Fruit fly (Drosophila melanogaster): ENCODE results near the gene CG12990.

- TF ChIP-seq Snoo (tag; optimal IDR thresholded peaks at IDR 0.05) (no peak), EcR (GFP tag; optimal IDR thresholded peaks at IDR 0.05) (no peak), CG8159 (tag; optimal IDR thresholded peaks at IDR 0.05) (no peak), CG13204 (GFP tag; optimal IDR thresholded peaks at IDR 0.05) (peak; percentile 5), CG17806 (tag; optimal IDR thresholded peaks at IDR 0.05) (no peak), CG34367 (tag; optimal IDR thresholded peaks at IDR 0.05) (no peak), CG15710 (tag; optimal IDR thresholded peaks at IDR 0.05) (no peak), fd96Ca (GFP tag; IDR thresholded peaks at IDR 0.05) (no peak), Pif1B (GFP tag; optimal IDR thresholded peaks at IDR 0.05) (no peak), rn (GFP tag; IDR thresholded peaks at IDR 0.05) (no peak)
Observed at dm6 chrX:17698436-17698835, 26.7 kb upstream of the CG12990 start, which contains the start of gene chas.

Data from whole organism, pupa.